Worm (Caenorhabditis elegans): ENCODE results near the gene F45D11.7.
"Not testable (repeated sequence)": the region's sequence is repeated elsewhere in the genome, so short reads cannot be mapped to it uniquely, and the experiment has no call there.

The F45D11.7 gene

ce11 chrII:999493-999892 lies 5.2 kb downstream of the F45D11.7 start, which contains the start of gene fbxb-29:
fbxb-29 (minus strand) TSS chrII:999593.
- TF ChIP-seq eor-1 (tag; optimal IDR thresholded peaks at IDR 0.05) (no peak), ceh-16 (tag; optimal IDR thresholded peaks at IDR 0.05) (no peak), ZK546.5 (tag; optimal IDR thresholded peaks at IDR 0.05) (no peak), jun-1 (tag; optimal IDR thresholded peaks at IDR 0.05) (no peak), lsy-12 (tag; optimal IDR thresholded peaks at IDR 0.05) (no peak), egl-27 (tag; optimal IDR thresholded peaks at IDR 0.05) (no peak), elt-1 (tag; optimal IDR thresholded peaks at IDR 0.05) (no peak), pqm-1 (tag; optimal IDR thresholded peaks at IDR 0.05) (no peak), nhr-11 (tag; optimal IDR thresholded peaks at IDR 0.05) (no peak), ceh-28 (tag; optimal IDR thresholded peaks at IDR 0.05) (no peak), nfya-1 (tag; optimal IDR thresholded peaks at IDR 0.05; ENCODE audit: insufficient read depth) (no peak), nhr-237 (tag; optimal IDR thresholded peaks at IDR 0.05) (no peak), fos-1 (tag; optimal IDR thresholded peaks at IDR 0.05) (no peak)

DNA sequence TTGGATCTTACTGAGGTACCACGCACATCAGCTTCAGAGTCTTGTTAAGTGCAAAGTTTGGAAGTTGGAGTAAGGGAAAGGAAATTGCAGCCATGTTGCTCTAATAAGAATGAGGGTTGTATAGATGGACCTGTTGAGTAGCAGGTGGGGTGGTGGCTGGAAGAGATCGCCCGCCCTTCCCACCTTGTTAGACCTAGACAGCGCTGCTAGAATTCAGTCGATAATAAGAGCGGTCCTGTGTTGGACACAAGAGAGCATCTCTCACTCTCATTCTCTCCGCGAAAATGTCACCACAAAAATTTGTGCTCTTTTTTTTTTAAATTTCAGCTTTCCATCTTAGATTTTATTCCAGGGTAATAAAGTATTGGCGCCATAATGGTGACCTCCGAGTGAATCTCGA lies 7.0 kb downstream of the F45D11.7 start, which contains the start of the genes fbxb-30 and F45D11.5:
TSS of gene fbxb-30 (minus strand) at position 101 of the 400 bp plus-strand sequence.
TSS of gene F45D11.5 (plus strand) at position 352 of the 400 bp plus-strand sequence.
- no peak for TF ChIP-seq fkh-2 (tag; optimal IDR thresholded peaks at IDR 0.05)

ce11 chrII:1006375-1006774 lies 12.0 kb downstream of the F45D11.7 start, which contains the start of gene F45D11.14:
F45D11.14 (minus strand) TSS chrII:1006475.
- TF ChIP-seq lsy-12, nhr-77, aly-2 (tag; optimal IDR thresholded peaks at IDR 0.05): not testable (repeated sequence)

DNA sequence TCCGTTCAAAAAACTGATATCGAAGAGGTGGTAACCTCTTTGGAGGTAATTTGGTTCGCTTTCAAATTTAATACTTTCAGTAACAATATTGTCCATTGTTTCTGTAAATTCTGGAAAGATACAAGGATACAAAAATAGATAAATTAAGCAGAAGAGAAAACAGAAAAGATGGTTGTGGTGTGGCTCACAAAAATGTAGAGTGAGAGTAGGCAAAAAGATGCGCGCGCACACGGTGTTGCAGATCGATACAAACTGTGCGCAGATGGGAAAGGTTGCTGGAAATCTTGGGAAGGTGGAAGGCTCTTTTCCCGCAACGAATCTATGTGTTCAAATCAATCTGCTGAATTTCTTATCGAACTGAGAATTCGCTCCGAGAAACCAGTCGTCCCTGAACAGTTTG lies 30.4 kb downstream of the F45D11.7 start, which contains the start of gene btb-11:
TSS of gene btb-11 (minus strand) at position 101 of the 400 bp plus-strand sequence.
- not testable (repeated sequence) for TF ChIP-seq nhr-77 (tag; optimal IDR thresholded peaks at IDR 0.05); jun-1 (tag; optimal IDR thresholded peaks at IDR 0.05); nfya-1 (tag; optimal IDR thresholded peaks at IDR 0.05; ENCODE audit: insufficient read depth)

- TF ChIP-seq jun-1 (tag; optimal IDR thresholded peaks at IDR 0.05) = no peak
- no peak for TF ChIP-seq lsy-12 (tag; optimal IDR thresholded peaks at IDR 0.05)
- no peak for TF ChIP-seq ztf-4 (tag; optimal IDR thresholded peaks at IDR 0.05)
- TF ChIP-seq fkh-10 (GFP tag; optimal IDR thresholded peaks at IDR 0.05) = no peak
- no peak for TF ChIP-seq mml-1 (tag; optimal IDR thresholded peaks at IDR 0.05)
- TF ChIP-seq ama-1 (optimal IDR thresholded peaks at IDR 0.05) = no peak
- TF ChIP-seq fos-1 (tag; optimal IDR thresholded peaks at IDR 0.05) = no peak
- TF ChIP-seq mdl-1 (tag; optimal IDR thresholded peaks at IDR 0.05) = no peak
- TF ChIP-seq ztf-11 (tag; optimal IDR thresholded peaks at IDR 0.05) = no peak
- no peak for TF ChIP-seq zag-1 (tag; optimal IDR thresholded peaks at IDR 0.05)
- no peak for TF ChIP-seq aly-2 (tag; optimal IDR thresholded peaks at IDR 0.05)
- no peak for TF ChIP-seq nfya-1 (tag; optimal IDR thresholded peaks at IDR 0.05; ENCODE audit: insufficient read depth)
- TF ChIP-seq nhr-77 (tag; optimal IDR thresholded peaks at IDR 0.05) = no peak
- TF ChIP-seq nhr-28 (tag; optimal IDR thresholded peaks at IDR 0.05) = no peak
- no peak for TF ChIP-seq fkh-2 (tag; optimal IDR thresholded peaks at IDR 0.05)
- no peak for TF ChIP-seq pqm-1 (tag; optimal IDR thresholded peaks at IDR 0.05)
- no peak for TF ChIP-seq nhr-76 (tag; optimal IDR thresholded peaks at IDR 0.05)
Measured at ce11 chrII:1026670-1027069, 32.3 kb downstream of the F45D11.7 start, which contains the start of gene M01D1.12. M01D1.12 (plus strand) TSS chrII:1026970.

DNA sequence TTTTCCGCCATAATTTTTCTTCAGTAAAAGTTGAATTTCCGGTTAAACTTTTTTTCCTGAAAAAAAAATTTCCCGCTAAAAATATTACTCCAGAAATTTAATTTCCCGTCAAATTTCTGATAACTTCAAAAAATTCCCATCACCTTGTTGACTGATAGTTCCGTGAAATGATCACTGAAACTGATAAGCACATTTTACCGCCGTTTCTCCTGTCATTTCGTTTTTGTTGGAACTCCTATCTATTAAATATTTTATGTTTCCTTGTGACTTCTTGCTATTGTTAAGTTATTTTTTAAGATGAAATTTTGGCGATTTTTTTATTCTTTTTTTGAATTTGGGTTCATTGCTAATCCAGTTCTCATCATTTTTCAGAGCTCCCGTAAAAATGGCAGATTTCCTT lies 34.3 kb downstream of the F45D11.7 start, which contains the start of gene math-34:
TSS of gene math-34 (plus strand) at position 371 of the 400 bp plus-strand sequence.
- peak; percentile 24 for TF ChIP-seq pha-4 (tag; optimal IDR thresholded peaks at IDR 0.05)
- TF ChIP-seq nhr-237 (tag; optimal IDR thresholded peaks at IDR 0.05) = no peak
- peak; percentile 71 for TF ChIP-seq elt-2 (tag; optimal IDR thresholded peaks at IDR 0.05)

DNA sequence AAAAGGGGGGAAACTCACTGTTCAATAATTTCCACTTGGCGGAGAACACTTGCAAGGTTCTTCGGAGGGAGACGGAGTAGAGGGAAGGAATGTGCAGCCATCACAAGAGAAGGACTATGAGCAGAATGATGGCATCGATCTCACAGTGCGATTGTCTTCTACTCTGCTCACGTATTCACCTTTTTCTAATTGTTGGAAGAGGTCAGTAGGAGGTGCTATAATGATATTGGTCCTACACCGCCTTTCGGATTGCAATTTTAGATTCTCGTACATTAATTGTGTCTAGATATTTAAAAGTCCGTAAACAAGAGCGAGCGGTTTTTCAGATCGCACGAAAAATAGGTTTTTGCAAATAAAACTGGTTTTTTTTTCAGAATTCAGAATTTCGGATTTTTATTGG lies 46.1 kb downstream of the F45D11.7 start, which contains the start of gene fbxb-39:
TSS of gene fbxb-39 (minus strand) at position 101 of the 400 bp plus-strand sequence.
- TF ChIP-seq R02D3.7 (tag; optimal IDR thresholded peaks at IDR 0.05) = no peak
- TF ChIP-seq ztf-4 (tag; optimal IDR thresholded peaks at IDR 0.05) = no peak
- TF ChIP-seq nhr-43 (tag; optimal IDR thresholded peaks at IDR 0.05; ENCODE audit: poor library complexity, severe bottlenecking) = no peak
- no peak for TF ChIP-seq fkh-2 (tag; optimal IDR thresholded peaks at IDR 0.05)
- TF ChIP-seq nhr-67 (tag; optimal IDR thresholded peaks at IDR 0.05) = no peak
- TF ChIP-seq nhr-28 (tag; optimal IDR thresholded peaks at IDR 0.05) = no peak
- no peak for TF ChIP-seq snpc-4 (tag; optimal IDR thresholded peaks at IDR 0.05)
- no peak for TF ChIP-seq ztf-11 (tag; optimal IDR thresholded peaks at IDR 0.05)
- no peak for TF ChIP-seq nhr-23 (tag; optimal IDR thresholded peaks at IDR 0.05)
- no peak for TF ChIP-seq zag-1 (tag; optimal IDR thresholded peaks at IDR 0.05)
- no peak for TF ChIP-seq ceh-16 (tag; optimal IDR thresholded peaks at IDR 0.05)
- no peak for TF ChIP-seq elt-2 (tag; optimal IDR thresholded peaks at IDR 0.05)
- TF ChIP-seq aly-2 (tag; optimal IDR thresholded peaks at IDR 0.05) = no peak

All from whole organism, L3 larva.